Worm (Caenorhabditis elegans) whole organism, L4 larva: ENCODE measurements around the gene klp-13.

Experiments
- D1046.2 ChIP-seq: fragments of 200-800 bp; sonication (Bioruptor generic); IDR thresholded peaks from 2 replicates; pipeline ENCODE4 v1.3.6; 2022; ENCODE audit warnings: missing genetic modification characterization, missing compliant biosample characterization
- T26A8.4 ChIP-seq: fragments of 200-800 bp; sonication (Bioruptor generic); IDR thresholded peaks from 2 replicates; pipeline ENCODE4 v1.3.6; 2022; ENCODE audit warnings: missing genetic modification characterization, missing compliant biosample characterization
- Y105C5A.15 ChIP-seq: fragments of 200-800 bp; sonication (Bioruptor generic); IDR thresholded peaks from 2 replicates; pipeline ENCODE4 v1.3.6; 2022; ENCODE audit warnings: missing genetic modification characterization, missing compliant biosample characterization
- ZK337.2 ChIP-seq: fragments of 200-800 bp; sonication (Bioruptor generic); IDR thresholded peaks from 2 replicates; pipeline ENCODE4 v1.3.6; 2022; ENCODE audit warnings: missing genetic modification reagents, missing genetic modification characterization, missing compliant biosample characterization
- aha-1 ChIP-seq: fragments of 150-350 bp; peaks from one replicate; lab custom pipeline; 2014; ENCODE audit warnings: missing biosample characterization, missing genetic modification characterization
- attf-4 ChIP-seq: sonication (generic microtip); optimal IDR thresholded peaks from 3 replicates; lab custom pipeline; 2017; ENCODE audit warnings: missing biosample characterization, missing genetic modification characterization
- ceh-62 ChIP-seq: sonication (generic microtip); optimal IDR thresholded peaks from 2 replicates; lab custom pipeline; 2017; ENCODE audit warnings: missing biosample characterization, missing genetic modification characterization
- ctbp-1 ChIP-seq: fragments of 200-800 bp; sonication (Bioruptor generic); IDR thresholded peaks from 2 replicates; pipeline ENCODE4 v1.3.6; 2022; ENCODE audit warnings: missing genetic modification reagents, missing genetic modification characterization, missing compliant biosample characterization
- daf-16 ChIP-seq, 3 experiments: sonication (generic microtip); optimal IDR thresholded peaks; 2 replicates each; lab custom pipeline; 2016 to 2017; ENCODE audit warnings: missing genetic modification characterization in 3 of 3, missing genetic modification reagents in 3 of 3, mild to moderate bottlenecking in 2 of 3, missing compliant biosample characterization in 2 of 3, missing biosample characterization in 1 of 3, moderate library complexity in 1 of 3
- dmd-6 ChIP-seq: fragments of 200-800 bp; sonication (Bioruptor generic); IDR thresholded peaks from 2 replicates; pipeline ENCODE4 v1.3.6; 2022; ENCODE audit warnings: missing genetic modification reagents, missing genetic modification characterization, missing compliant biosample characterization
- dpl-1 ChIP-seq: fragments of 150-350 bp; optimal IDR thresholded peaks from 2 replicates; lab custom pipeline; 2014; ENCODE audit warnings: missing biosample characterization, missing genetic modification reagents, missing genetic modification characterization
- duxl-1 ChIP-seq: sonication (generic microtip); optimal IDR thresholded peaks from 2 replicates; lab custom pipeline; 2016; ENCODE audit warnings: mild to moderate bottlenecking, missing genetic modification characterization, moderate library complexity, missing compliant biosample characterization; ENCODE audit not compliant: poor library complexity
- dve-1 ChIP-seq: sonication (generic microtip); optimal IDR thresholded peaks from 2 replicates; lab custom pipeline; 2017; ENCODE audit warnings: antibody characterized with exemption, mild to moderate bottlenecking, missing genetic modification characterization, missing compliant biosample characterization; ENCODE audit not compliant: insufficient read depth
- egl-43 ChIP-seq: fragments of 200-800 bp; sonication (Bioruptor generic); IDR thresholded peaks from 2 replicates; pipeline ENCODE4 v1.3.6; 2022; ENCODE audit warnings: missing genetic modification reagents, missing genetic modification characterization, missing compliant biosample characterization
- fos-1 ChIP-seq: fragments of 150-350 bp; optimal IDR thresholded peaks from 2 replicates; lab custom pipeline; 2014; ENCODE audit warnings: missing biosample characterization, missing genetic modification characterization
- hlh-11 ChIP-seq: fragments of 200-800 bp; sonication (Bioruptor generic); optimal IDR thresholded peaks from 2 replicates; lab custom pipeline; 2018; ENCODE audit warnings: mild to moderate bottlenecking, missing genetic modification characterization, missing compliant biosample characterization
- hlh-30 ChIP-seq: sonication (generic microtip); optimal IDR thresholded peaks from 2 replicates; lab custom pipeline; 2017; ENCODE audit warnings: antibody characterized with exemption, mild to moderate bottlenecking, missing genetic modification characterization, missing compliant biosample characterization; ENCODE audit not compliant: insufficient read depth
- lin-38 ChIP-seq: fragments of 200-800 bp; sonication (Bioruptor generic); IDR thresholded peaks from 2 replicates; pipeline ENCODE4 v1.3.6; 2022; ENCODE audit warnings: missing genetic modification reagents, missing genetic modification characterization, missing compliant biosample characterization
- lin-39 ChIP-seq: fragments of 150-350 bp; optimal IDR thresholded peaks from 2 replicates; lab custom pipeline; 2014; ENCODE audit warnings: missing biosample characterization, missing genetic modification reagents, missing genetic modification characterization
- madf-9 ChIP-seq: fragments of 200-800 bp; sonication (Bioruptor generic); conservative IDR thresholded peaks from 2 replicates; pipeline ENCODE4 v1.3.6; 2022; ENCODE audit warnings: missing genetic modification reagents, missing genetic modification characterization, missing compliant biosample characterization
- mep-1 ChIP-seq: fragments of 150-350 bp; sonication (generic microtip); optimal IDR thresholded peaks from 3 replicates; lab custom pipeline; 2014; ENCODE audit warnings: missing biosample characterization, missing genetic modification characterization
- mxl-3 ChIP-seq: fragments of 200-800 bp; sonication (Bioruptor generic); optimal IDR thresholded peaks from 2 replicates; lab custom pipeline; 2018; ENCODE audit warnings: mild to moderate bottlenecking, missing genetic modification characterization, missing compliant biosample characterization
- nhr-11 ChIP-seq: fragments of 150-350 bp; optimal IDR thresholded peaks from 2 replicates; lab custom pipeline; 2014; ENCODE audit warnings: missing biosample characterization, missing genetic modification characterization
- nhr-28 ChIP-seq: fragments of 150-350 bp; optimal IDR thresholded peaks from 2 replicates; lab custom pipeline; 2014; ENCODE audit warnings: missing biosample characterization, missing genetic modification characterization
- php-3 ChIP-seq: fragments of 200-800 bp; sonication (Bioruptor generic); IDR thresholded peaks from 2 replicates; pipeline ENCODE4 v1.3.6; 2022; ENCODE audit warnings: missing genetic modification reagents, missing genetic modification characterization, missing compliant biosample characterization
- set-16 ChIP-seq: fragments of 200-800 bp; sonication (Bioruptor generic); IDR thresholded peaks from 2 replicates; pipeline ENCODE4 v1.3.6; 2022; ENCODE audit warnings: missing genetic modification reagents, missing genetic modification characterization, missing compliant biosample characterization
- snpc-1.2 ChIP-seq: fragments of 200-800 bp; sonication (Bioruptor generic); IDR thresholded peaks from 2 replicates; pipeline ENCODE4 v1.3.6; 2022; ENCODE audit warnings: missing genetic modification reagents, missing genetic modification characterization, missing compliant biosample characterization
- spr-1 ChIP-seq: sonication (generic microtip); optimal IDR thresholded peaks from 2 replicates; lab custom pipeline; 2016; ENCODE audit warnings: mild to moderate bottlenecking, missing genetic modification characterization, missing compliant biosample characterization
- spr-3 ChIP-seq: fragments of 200-800 bp; sonication (Bioruptor generic); optimal IDR thresholded peaks from 2 replicates; lab custom pipeline; 2018; ENCODE audit warnings: mild to moderate bottlenecking, missing genetic modification characterization, missing compliant biosample characterization
- unc-130 ChIP-seq: sonication (generic microtip); optimal IDR thresholded peaks from 2 replicates; lab custom pipeline; 2016; ENCODE audit warnings: missing genetic modification reagents, missing genetic modification characterization, missing compliant biosample characterization
- unc-62 ChIP-seq, 3 experiments: fragments of 150-350 bp in 1 of 3; sonication (generic microtip); optimal IDR thresholded peaks in 2 of 3; peaks in 1 of 3; 1 replicate in 1 of 3; 2 replicates in 2 of 3; lab custom pipeline; 2014 to 2017; ENCODE audit warnings: missing biosample characterization in 3 of 3, missing genetic modification characterization in 3 of 3, missing genetic modification reagents in 3 of 3, missing genotype in 1 of 3
- zfp-2 ChIP-seq: sonication (generic microtip); optimal IDR thresholded peaks from 2 replicates; lab custom pipeline; 2016; ENCODE audit warnings: mild to moderate bottlenecking, missing genetic modification characterization, missing compliant biosample characterization
- ztf-11 ChIP-seq: fragments of 150-350 bp; optimal IDR thresholded peaks from 2 replicates; lab custom pipeline; 2014; ENCODE audit warnings: missing biosample characterization, missing genetic modification characterization

Gene klp-13

ce11 chrX:6039544-6039943, 54.8 kb downstream of the klp-13 start, which contains the start of gene hsp-25:
Gene hsp-25 (minus strand): TSS chrX:6039644.
- TF ChIP-seq Y105C5A.15 (no peak), ctbp-1 (no peak), ztf-11 (tag; lab: Kevin White, UChicago) (no peak), egl-43 (GFP tag; lab: Robert Waterston, UW) (no peak), aha-1 (tag; lab: Kevin White, UChicago) (peak; percentile 29), attf-4 (tag; lab: Kevin White, UChicago) (no peak), ZK337.2 (GFP tag; lab: Robert Waterston, UW) (no peak), madf-9 (GFP tag; lab: Robert Waterston, UW) (no peak), mep-1 (tag; lab: Kevin White, UChicago) (no peak), duxl-1 (tag; lab: Kevin White, UChicago) (no peak), dmd-6 (GFP tag; lab: Robert Waterston, UW) (no peak), unc-62 (GFP tag; optimal IDR thresholded peaks at IDR 0.05 in 1 of 2; lab: Kevin White, UChicago) (peak in 1 of 2 experiments; percentile 72), unc-62 (tag; optimal IDR thresholded peaks at IDR 0.05; lab: Kevin White, UChicago) (no peak), dpl-1 (GFP tag; lab: Kevin White, UChicago) (no peak), ceh-62 (tag; lab: Kevin White, UChicago) (no peak), T26A8.4 (GFP tag; lab: Robert Waterston, UW) (no peak)

- TF ChIP-seq set-16 = peak; percentile 78
- no peak for TF ChIP-seq egl-43 (GFP tag; lab: Robert Waterston, UW)
- TF ChIP-seq lin-38 (GFP tag; lab: Robert Waterston, UW) = no peak
- TF ChIP-seq unc-62 (GFP tag; optimal IDR thresholded peaks at IDR 0.05 in 1 of 2; lab: Kevin White, UChicago) = peak in 1 of 2 experiments; percentile 74
- TF ChIP-seq unc-62 (tag; optimal IDR thresholded peaks at IDR 0.05; lab: Kevin White, UChicago) = no peak
- TF ChIP-seq spr-1 (tag; lab: Kevin White, UChicago) = no peak
- no peak for TF ChIP-seq D1046.2
- TF ChIP-seq daf-16 (GFP tag; optimal IDR thresholded peaks at IDR 0.05; lab: Kevin White, UChicago) = peak in 1 of 2 experiments; percentile 22
- no peak for TF ChIP-seq daf-16 (tag; optimal IDR thresholded peaks at IDR 0.05; lab: Kevin White, UChicago)
- no peak for TF ChIP-seq fos-1 (tag; lab: Kevin White, UChicago)
- no peak for TF ChIP-seq zfp-2 (tag; lab: Kevin White, UChicago)
- TF ChIP-seq aha-1 (tag; lab: Kevin White, UChicago) = peak; percentile 73
- TF ChIP-seq lin-39 (tag; lab: Kevin White, UChicago) = no peak
- peak; percentile 2 for TF ChIP-seq mxl-3 (GFP tag; lab: Kevin White, UChicago)
Measured at ce11 chrX:6040435-6041093, 55.8 kb downstream of the klp-13 start.

ce11 chrX:6041094-6041441, 56.3 kb downstream of the klp-13 start:
- no peak for TF ChIP-seq unc-130 (GFP tag; lab: Kevin White, UChicago)
- no peak for TF ChIP-seq spr-3 (GFP tag; lab: Kevin White, UChicago)
- TF ChIP-seq hlh-11 = peak; percentile 64
- no peak for TF ChIP-seq daf-16 (GFP tag; optimal IDR thresholded peaks at IDR 0.05; lab: Kevin White, UChicago)
- peak; percentile 0 for TF ChIP-seq daf-16 (tag; optimal IDR thresholded peaks at IDR 0.05; lab: Kevin White, UChicago)
- peak; percentile 58 for TF ChIP-seq php-3 (GFP tag; lab: Robert Waterston, UW)
- TF ChIP-seq dmd-6 (GFP tag; lab: Robert Waterston, UW) = 0 out of 2 replicates have a peak, but pooled peaks have one; percentile 10
- TF ChIP-seq dve-1 (tag; lab: Kevin White, UChicago) = peak; percentile 27
- TF ChIP-seq snpc-1.2 (GFP tag; lab: Robert Waterston, UW) = no peak
- TF ChIP-seq hlh-30 = peak; percentile 26
- TF ChIP-seq nhr-11 (tag; lab: Kevin White, UChicago) = no peak
- no peak for TF ChIP-seq dpl-1 (GFP tag; lab: Kevin White, UChicago)
- TF ChIP-seq nhr-28 (tag; lab: Kevin White, UChicago) = peak; percentile 37
